Worm (Caenorhabditis elegans): ENCODE measurements around the gene C05D12.4.

- TF ChIP-seq him-1 (tag; optimal IDR thresholded peaks at IDR 0.05), result no peak
- no peak for TF ChIP-seq W03F9.2 (tag; optimal IDR thresholded peaks at IDR 0.05)
- no peak for TF ChIP-seq dao-5 (tag; optimal IDR thresholded peaks at IDR 0.05)
Observed at ce11 chrII:11400386-11400785, 31.3 kb upstream of the C05D12.4 start.
